Fruit fly (Drosophila melanogaster): ENCODE measurements around the gene RpL30.

RpL30 gene

DNA sequence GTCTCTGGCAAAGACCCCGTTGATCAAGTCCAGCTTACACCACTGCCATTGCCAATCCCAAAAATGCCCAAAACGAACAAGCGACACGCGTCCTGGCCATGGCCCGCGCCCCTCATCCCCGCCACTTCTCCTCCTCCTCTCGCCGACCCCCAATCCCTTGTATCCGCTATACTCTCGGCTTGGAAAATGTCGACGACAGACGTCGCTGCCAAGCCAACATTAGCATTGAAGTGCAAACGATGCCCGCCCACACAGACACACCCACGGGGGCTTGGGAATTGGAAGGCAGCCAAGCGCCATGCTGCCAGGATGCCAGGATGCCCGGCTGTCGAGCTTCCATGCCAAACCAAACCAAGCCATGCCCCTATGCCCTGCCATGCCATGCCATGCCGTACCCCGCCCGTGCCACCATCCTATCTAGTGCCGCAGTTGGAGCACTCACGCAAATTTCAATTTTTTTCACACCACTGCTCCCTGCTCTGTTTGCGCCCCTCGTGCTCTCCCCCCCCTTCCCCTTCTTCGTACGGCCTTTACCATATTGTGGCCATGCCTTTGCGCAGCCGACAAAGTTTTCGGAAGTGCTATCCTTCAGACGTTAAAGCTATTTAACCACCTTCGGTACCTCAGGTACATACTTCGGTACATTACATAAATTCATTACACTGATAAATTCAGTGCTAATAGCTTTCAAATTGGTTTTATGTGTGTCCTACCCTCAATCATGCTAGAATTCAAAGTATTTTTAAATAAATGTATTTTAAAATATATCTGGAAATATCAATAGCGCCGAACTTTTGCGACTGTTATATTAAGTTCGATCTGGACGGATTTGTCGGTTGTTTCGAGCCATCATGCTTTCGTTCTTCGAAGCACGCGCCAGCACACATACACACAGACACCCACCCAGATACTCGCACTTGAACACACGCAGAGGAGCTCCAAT, 12.4 kb upstream of the RpL30 start (continued):
- TF ChIP-seq CG17802 (tag; optimal IDR thresholded peaks at IDR 0.05), result peak; percentile 16
- no peak for TF ChIP-seq mld (GFP tag; IDR thresholded peaks at IDR 0.05; ENCODE audit: partially characterized antibody)
- TF ChIP-seq CG30403 (GFP tag; optimal IDR thresholded peaks at IDR 0.05), result peak; percentile 80
- TF ChIP-seq Optix (GFP tag; IDR thresholded peaks at IDR 0.05), result no peak
- TF ChIP-seq da (GFP tag; optimal IDR thresholded peaks at IDR 0.05), result no peak
- peak; percentile 51; the same call in 1 of the 2 replicates for TF ChIP-seq danr (GFP tag; IDR thresholded peaks at IDR 0.05)
- no peak for TF ChIP-seq CG12236 (GFP tag; optimal IDR thresholded peaks at IDR 0.05)
- peak; percentile 34 for TF ChIP-seq CG18764 (GFP tag; optimal IDR thresholded peaks at IDR 0.05)
- peak; percentile 72 for TF ChIP-seq gcm (GFP tag; optimal IDR thresholded peaks at IDR 0.05)
- peak; percentile 85 for TF ChIP-seq sug (tag; optimal IDR thresholded peaks at IDR 0.05)
- no peak for TF ChIP-seq Sry-δ (GFP tag; optimal IDR thresholded peaks at IDR 0.05)
- TF ChIP-seq hbn (GFP tag; IDR thresholded peaks at IDR 0.05; ENCODE audit: partially characterized antibody), result no peak
- TF ChIP-seq CG9437 (GFP tag; optimal IDR thresholded peaks at IDR 0.05), result peak; percentile 76
- no peak for TF ChIP-seq CG13287 (GFP tag; IDR thresholded peaks at IDR 0.05; ENCODE audit: partially characterized antibody)
- TF ChIP-seq ATbp (GFP tag; optimal IDR thresholded peaks at IDR 0.05), result peak; percentile 82
- peak; percentile 24 for TF ChIP-seq Myb (GFP tag; optimal IDR thresholded peaks at IDR 0.05)
- peak; percentile 88 for TF ChIP-seq Oli (tag; optimal IDR thresholded peaks at IDR 0.05)
- peak in 1 of 3 experiments; percentile 19 for TF ChIP-seq Stat92E (GFP tag; optimal IDR thresholded peaks at IDR 0.05)
- no peak for TF ChIP-seq fru (optimal IDR thresholded peaks at IDR 0.05)
- no peak for TF ChIP-seq eve (GFP tag; optimal IDR thresholded peaks at IDR 0.05)
- TF ChIP-seq br (optimal IDR thresholded peaks at IDR 0.05), result no peak
- TF ChIP-seq Dip2 (GFP tag; IDR thresholded peaks at IDR 0.05), result no peak
- no peak for TF ChIP-seq BEAF-32 (GFP tag; optimal IDR thresholded peaks at IDR 0.05)
- peak; percentile 47; the same call in 1 of the 2 replicates for TF ChIP-seq wdn (GFP tag; IDR thresholded peaks at IDR 0.05)
- 0 out of 2 replicates have a peak, but pooled peaks have one; percentile 35 for TF ChIP-seq gsb (GFP tag; IDR thresholded peaks at IDR 0.05)
- no peak for TF ChIP-seq CG10321 (GFP tag; IDR thresholded peaks at IDR 0.05)
- peak; percentile 76 for TF ChIP-seq CG14014 (GFP tag; IDR thresholded peaks at IDR 0.05)
- peak; percentile 82 for TF ChIP-seq D19A (tag; optimal IDR thresholded peaks at IDR 0.05)
- TF ChIP-seq CG6654 (GFP tag; optimal IDR thresholded peaks at IDR 0.05), result peak; percentile 38
- TF ChIP-seq CG1792 (GFP tag; optimal IDR thresholded peaks at IDR 0.05), result no peak
- TF ChIP-seq CG18476 (GFP tag; optimal IDR thresholded peaks at IDR 0.05), result peak; percentile 39
- no peak for TF ChIP-seq CG2129 (GFP tag; IDR thresholded peaks at IDR 0.05; ENCODE audit: partially characterized antibody)
- peak; percentile 87 for TF ChIP-seq row (GFP tag; IDR thresholded peaks at IDR 0.05)
- peak; percentile 64 for TF ChIP-seq tap (tag; optimal IDR thresholded peaks at IDR 0.05)
- no peak for TF ChIP-seq stwl (tag; optimal IDR thresholded peaks at IDR 0.05)
- peak; percentile 79 for TF ChIP-seq CG11695 (GFP tag; IDR thresholded peaks at IDR 0.05)
- TF ChIP-seq CG6175 (GFP tag; IDR thresholded peaks at IDR 0.05), result no peak
- no peak for TF ChIP-seq TFAM (GFP tag; optimal IDR thresholded peaks at IDR 0.05)
- peak; percentile 1 for TF ChIP-seq Six4 (GFP tag; optimal IDR thresholded peaks at IDR 0.05)
- TF ChIP-seq D (optimal IDR thresholded peaks at IDR 0.05), result no peak
- TF ChIP-seq D (GFP tag; optimal IDR thresholded peaks at IDR 0.05), result peak; percentile 68
- TF ChIP-seq mirr (GFP tag; optimal IDR thresholded peaks at IDR 0.05), result peak; percentile 49
- TF ChIP-seq Rfx (GFP tag; IDR thresholded peaks at IDR 0.05), result peak; percentile 81
- TF ChIP-seq CG17385 (GFP tag; optimal IDR thresholded peaks at IDR 0.05), result peak; percentile 83
- peak; percentile 94 for TF ChIP-seq abd-A (tag; optimal IDR thresholded peaks at IDR 0.05)
- TF ChIP-seq al (GFP tag; IDR thresholded peaks at IDR 0.05), result no peak
- peak; percentile 85 for TF ChIP-seq dmrt99B (tag; optimal IDR thresholded peaks at IDR 0.05)
- no peak for TF ChIP-seq pzg (GFP tag; optimal IDR thresholded peaks at IDR 0.05)
- TF ChIP-seq seq (GFP tag; IDR thresholded peaks at IDR 0.05), result peak; percentile 77

Measured in whole organism, embryonic.